Worm (Caenorhabditis elegans) whole organism, early embryonic: ENCODE data around the gene F16G10.1.

Experiments
- B0310.2 ChIP-seq: sonication (generic microtip); optimal IDR thresholded peaks from 2 replicates; lab custom pipeline; 2016; ENCODE audit warnings: mild to moderate bottlenecking, missing genetic modification characterization, missing compliant biosample characterization
- F13C5.2 ChIP-seq: sonication (generic microtip); optimal IDR thresholded peaks from 2 replicates; lab custom pipeline; 2017; ENCODE audit warnings: mild to moderate bottlenecking, missing genetic modification characterization, inconsistent platforms, missing compliant biosample characterization
- aly-1 ChIP-seq: sonication (generic microtip); optimal IDR thresholded peaks from 2 replicates; lab custom pipeline; 2016; ENCODE audit warnings: missing genetic modification characterization, missing compliant biosample characterization
- ama-1 ChIP-seq: fragments of 150-350 bp; optimal IDR thresholded peaks from 2 replicates; lab custom pipeline; 2014
- ceh-13 ChIP-seq: fragments of 200-800 bp; sonication (Bioruptor generic); optimal IDR thresholded peaks from 2 replicates; lab custom pipeline; 2018; ENCODE audit warnings: mild to moderate bottlenecking, missing genetic modification characterization, missing compliant biosample characterization
- ceh-36 ChIP-seq: sonication (generic microtip); optimal IDR thresholded peaks from 2 replicates; lab custom pipeline; 2016; ENCODE audit warnings: missing genetic modification characterization, inconsistent platforms, missing compliant biosample characterization
- ets-7 ChIP-seq: sonication (generic microtip); optimal IDR thresholded peaks from 2 replicates; lab custom pipeline; 2016; ENCODE audit warnings: missing genotype, missing genetic modification characterization, missing compliant biosample characterization
- flt-1 ChIP-seq: fragments of 200-800 bp; sonication (Bioruptor generic); IDR thresholded peaks from 2 replicates; pipeline ENCODE4 v1.3.6; 2022; ENCODE audit warnings: missing genetic modification characterization, missing compliant biosample characterization
- hmbx-1 ChIP-seq: sonication (generic microtip); optimal IDR thresholded peaks from 2 replicates; lab custom pipeline; 2016; ENCODE audit warnings: mild to moderate bottlenecking, missing genetic modification characterization, missing compliant biosample characterization
- hmg-4 ChIP-seq: fragments of 200-800 bp; sonication (Bioruptor generic); optimal IDR thresholded peaks from 2 replicates; lab custom pipeline; 2018; ENCODE audit warnings: mild to moderate bottlenecking, missing genetic modification characterization, missing compliant biosample characterization
- hnd-1 ChIP-seq: sonication (generic microtip); optimal IDR thresholded peaks from 2 replicates; lab custom pipeline; 2016; ENCODE audit warnings: missing genetic modification characterization, missing compliant biosample characterization
- pes-1 ChIP-seq: fragments of 200-800 bp; sonication (Bioruptor generic); IDR thresholded peaks from 2 replicates; pipeline ENCODE4 v1.3.6; 2022; ENCODE audit warnings: missing genetic modification reagents, missing genetic modification characterization, missing compliant biosample characterization
- scrt-1 ChIP-seq: fragments of 200-800 bp; sonication (Bioruptor generic); IDR thresholded peaks from 2 replicates; pipeline ENCODE4 v1.3.6; 2022; ENCODE audit warnings: missing genetic modification characterization, missing compliant biosample characterization
- sea-1 ChIP-seq: fragments of 200-800 bp; sonication (Bioruptor generic); conservative IDR thresholded peaks from 2 replicates; pipeline ENCODE4 v1.3.6; 2022; ENCODE audit warnings: missing genetic modification characterization, missing compliant biosample characterization
- tbx-11 ChIP-seq: fragments of 200-800 bp; sonication (Bioruptor generic); IDR thresholded peaks from 2 replicates; pipeline ENCODE4 v1.3.6; 2022; ENCODE audit warnings: missing genetic modification characterization, missing compliant biosample characterization
- tbx-37 ChIP-seq: fragments of 200-800 bp; sonication (Bioruptor generic); conservative IDR thresholded peaks from 2 replicates; pipeline ENCODE4 v1.3.6; 2022; ENCODE audit warnings: missing genetic modification reagents, missing genetic modification characterization, missing compliant biosample characterization
- tra-4 ChIP-seq: sonication (generic microtip); optimal IDR thresholded peaks from 2 replicates; lab custom pipeline; 2017; ENCODE audit warnings: missing genetic modification characterization, missing compliant biosample characterization

Gene F16G10.1

DNA sequence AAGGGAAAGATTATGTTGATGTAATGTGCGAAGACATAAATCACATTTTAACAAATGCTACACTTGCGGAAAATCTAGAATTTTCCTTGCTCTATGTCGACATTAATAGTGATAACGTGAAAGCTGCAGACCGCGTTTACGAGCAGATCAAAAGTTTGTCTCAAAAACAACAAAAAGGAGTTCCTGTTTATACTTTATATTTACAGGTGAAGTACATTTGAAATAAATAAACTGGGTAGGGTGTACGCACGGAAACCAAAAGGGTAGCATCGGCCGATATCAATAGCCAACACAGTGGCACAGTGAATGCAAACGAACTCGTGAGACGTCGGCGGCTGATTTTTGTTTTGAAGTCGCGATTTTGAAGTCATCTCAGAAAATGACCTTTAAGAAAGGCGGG is 18.3 kb downstream of the F16G10.1 start:
- TF ChIP-seq hmg-4 (GFP tag; lab: Kevin White, UChicago) (no peak), ama-1 (lab: Kevin White, UChicago) (no peak), scrt-1 (GFP tag; lab: Robert Waterston, UW) (no peak)

DNA sequence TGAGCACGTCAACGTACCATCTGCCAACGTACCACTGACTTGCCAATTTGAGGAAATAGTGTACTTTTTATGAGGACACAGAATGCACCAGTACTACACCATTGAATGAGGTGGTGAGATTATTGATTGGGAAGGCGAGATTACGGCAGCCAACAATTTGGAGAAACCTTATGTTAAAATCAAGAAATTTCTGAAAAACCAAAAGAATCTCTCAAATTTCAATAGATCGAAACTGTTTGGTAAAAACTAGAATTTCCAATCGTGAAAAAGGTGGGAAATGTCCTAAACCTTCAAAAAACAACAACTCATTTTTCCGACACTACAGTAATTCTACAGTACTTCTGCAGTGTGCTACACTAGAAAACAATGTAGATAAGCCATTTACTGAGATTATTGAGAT is 27.9 kb downstream of the F16G10.1 start, which contains the start of gene ceh-86:
Gene ceh-86 (minus strand): TSS at position 101 of the 400 bp plus-strand sequence.
- TF ChIP-seq B0310.2 (tag; lab: Kevin White, UChicago) (no peak), ets-7 (tag; lab: Kevin White, UChicago) (no peak), ceh-36 (no peak), tra-4 (no peak), tbx-37 (GFP tag; lab: Robert Waterston, UW) (no peak), hmbx-1 (tag; lab: Kevin White, UChicago) (no peak), scrt-1 (GFP tag; lab: Robert Waterston, UW) (no peak), aly-1 (no peak), sea-1 (GFP tag; lab: Robert Waterston, UW) (no peak), F13C5.2 (tag; lab: Kevin White, UChicago) (no peak), hmg-4 (GFP tag; lab: Kevin White, UChicago) (no peak)

DNA sequence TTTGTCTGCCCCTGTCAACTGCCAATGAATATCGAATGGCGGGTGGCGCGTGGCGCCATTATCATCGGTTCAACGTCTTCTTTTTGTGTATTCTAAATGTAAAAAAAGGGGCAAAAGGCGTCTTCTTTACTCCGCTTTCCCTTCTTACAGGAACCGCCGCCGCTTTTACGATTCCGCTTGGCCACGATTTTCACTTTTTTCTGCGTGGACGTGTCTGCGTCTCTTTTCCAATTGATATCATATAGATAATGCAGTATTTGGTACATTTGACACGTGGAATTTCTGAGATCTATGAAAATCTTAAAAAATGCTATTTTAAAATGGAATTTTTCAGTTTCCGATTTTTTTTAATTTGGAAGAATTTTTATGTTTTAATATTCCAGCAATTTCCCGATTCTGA is 31.5 kb downstream of the F16G10.1 start:
- no peak for TF ChIP-seq hmbx-1 (tag; lab: Kevin White, UChicago)
- no peak for TF ChIP-seq pes-1 (GFP tag; lab: Robert Waterston, UW)
- TF ChIP-seq ama-1 (lab: Kevin White, UChicago): no peak

DNA sequence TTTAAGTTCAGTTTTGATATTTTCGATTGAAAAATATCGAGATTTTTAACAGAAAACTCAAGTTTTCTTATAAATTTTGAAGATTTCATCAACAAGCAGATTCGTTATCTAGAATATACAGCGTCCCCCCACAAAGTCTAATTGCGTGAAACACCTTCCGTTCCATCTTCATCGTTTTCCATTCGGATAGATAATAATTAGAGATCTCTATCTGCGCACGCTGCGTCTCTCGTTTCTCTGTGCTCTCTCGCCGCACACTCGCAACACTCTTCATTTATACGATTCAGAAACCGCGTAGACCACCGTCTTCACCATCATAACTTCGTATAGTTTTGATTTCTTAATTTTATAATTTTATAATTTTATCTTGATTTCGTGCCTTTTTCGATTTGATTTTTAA is 32.7 kb downstream of the F16G10.1 start:
- TF ChIP-seq ceh-13 (GFP tag; lab: Kevin White, UChicago) (no peak), hmg-4 (GFP tag; lab: Kevin White, UChicago) (no peak), flt-1 (GFP tag; lab: Robert Waterston, UW) (no peak)

DNA sequence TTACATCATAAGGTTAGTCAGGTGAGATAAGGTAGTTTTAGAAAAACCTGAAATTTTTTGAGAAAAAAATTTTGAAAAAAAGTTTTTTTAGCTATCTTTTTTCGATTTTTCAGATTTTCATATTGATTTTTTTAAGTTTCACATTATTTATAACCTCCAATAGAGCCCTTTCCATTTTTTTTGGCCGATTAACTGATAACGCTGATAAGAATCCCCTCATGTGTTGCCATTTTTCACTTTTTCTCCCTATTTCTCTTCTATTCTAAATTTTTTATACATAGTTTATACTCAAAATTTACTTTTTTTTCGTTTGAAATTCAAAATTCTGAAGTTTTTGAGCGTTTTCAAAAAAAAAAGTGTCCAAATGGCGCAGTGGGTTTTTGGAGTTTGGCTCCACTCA is 34.1 kb downstream of the F16G10.1 start:
- TF ChIP-seq tra-4: no peak
- TF ChIP-seq aly-1: no peak
- TF ChIP-seq tbx-37 (GFP tag; lab: Robert Waterston, UW): no peak
- TF ChIP-seq sea-1 (GFP tag; lab: Robert Waterston, UW): no peak
- TF ChIP-seq F13C5.2 (tag; lab: Kevin White, UChicago): no peak
- no peak for TF ChIP-seq hmg-4 (GFP tag; lab: Kevin White, UChicago)
- no peak for TF ChIP-seq pes-1 (GFP tag; lab: Robert Waterston, UW)
- no peak for TF ChIP-seq ets-7 (tag; lab: Kevin White, UChicago)
- no peak for TF ChIP-seq ceh-13 (GFP tag; lab: Kevin White, UChicago)
- TF ChIP-seq B0310.2 (tag; lab: Kevin White, UChicago): no peak
- TF ChIP-seq tbx-11 (GFP tag; lab: Robert Waterston, UW): no peak
- no peak for TF ChIP-seq scrt-1 (GFP tag; lab: Robert Waterston, UW)
- no peak for TF ChIP-seq hnd-1
- TF ChIP-seq ama-1 (lab: Kevin White, UChicago): no peak
- TF ChIP-seq ceh-36: no peak
- no peak for TF ChIP-seq flt-1 (GFP tag; lab: Robert Waterston, UW)

DNA sequence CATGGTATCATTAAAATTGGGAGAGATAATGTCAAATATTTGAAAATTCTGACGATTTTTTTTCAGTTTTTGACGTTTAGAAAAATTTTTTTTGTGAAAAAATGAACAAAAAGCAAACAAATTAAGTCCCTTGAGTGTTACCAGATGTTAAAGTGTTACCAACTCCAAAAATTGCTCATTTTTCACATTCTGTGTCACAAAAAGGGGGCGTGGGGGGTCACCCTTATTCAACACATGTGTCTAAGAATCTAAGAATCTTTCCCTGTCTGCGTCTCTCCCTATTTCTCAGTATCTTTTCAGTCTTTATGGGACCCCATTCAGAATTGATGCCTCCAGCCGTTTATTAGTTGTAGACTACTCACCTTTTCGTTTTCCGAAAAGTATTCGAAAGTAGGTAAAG is 34.9 kb downstream of the F16G10.1 start:
- TF ChIP-seq tbx-37 (GFP tag; lab: Robert Waterston, UW) (no peak), flt-1 (GFP tag; lab: Robert Waterston, UW) (no peak), tra-4 (no peak), tbx-11 (GFP tag; lab: Robert Waterston, UW) (no peak), scrt-1 (GFP tag; lab: Robert Waterston, UW) (no peak), F13C5.2 (tag; lab: Kevin White, UChicago) (no peak), B0310.2 (tag; lab: Kevin White, UChicago) (no peak), sea-1 (GFP tag; lab: Robert Waterston, UW) (no peak), hmbx-1 (tag; lab: Kevin White, UChicago) (no peak), ama-1 (lab: Kevin White, UChicago) (no peak), aly-1 (no peak), hmg-4 (GFP tag; lab: Kevin White, UChicago) (no peak), hnd-1 (no peak), ceh-36 (no peak), ceh-13 (GFP tag; lab: Kevin White, UChicago) (no peak), ets-7 (tag; lab: Kevin White, UChicago) (no peak), pes-1 (GFP tag; lab: Robert Waterston, UW) (no peak)

DNA sequence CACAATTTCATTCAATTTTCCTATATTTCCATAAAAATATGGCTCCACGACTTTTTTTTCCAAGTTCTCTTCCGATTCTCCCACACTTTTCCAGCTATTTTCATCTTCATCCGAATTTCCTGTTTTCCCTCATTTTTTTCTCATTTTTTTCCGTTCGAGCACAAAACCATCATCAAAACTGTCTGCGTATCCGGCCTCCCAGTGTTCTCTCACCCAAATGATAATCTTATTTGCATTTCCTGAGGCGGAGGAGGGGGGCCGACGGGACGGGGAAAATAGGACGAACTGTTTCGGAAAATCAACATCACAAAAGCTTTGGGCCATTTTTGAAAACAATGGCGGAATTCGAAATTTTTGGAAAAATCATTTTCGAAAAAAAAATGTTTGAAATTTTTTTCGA is 36.2 kb downstream of the F16G10.1 start:
- TF ChIP-seq B0310.2 (tag; lab: Kevin White, UChicago) (no peak), scrt-1 (GFP tag; lab: Robert Waterston, UW) (no peak), hnd-1 (no peak), hmg-4 (GFP tag; lab: Kevin White, UChicago) (no peak), tra-4 (no peak), hmbx-1 (tag; lab: Kevin White, UChicago) (no peak), tbx-37 (GFP tag; lab: Robert Waterston, UW) (no peak), ceh-36 (no peak), pes-1 (GFP tag; lab: Robert Waterston, UW) (no peak), sea-1 (GFP tag; lab: Robert Waterston, UW) (no peak), ets-7 (tag; lab: Kevin White, UChicago) (no peak)

DNA sequence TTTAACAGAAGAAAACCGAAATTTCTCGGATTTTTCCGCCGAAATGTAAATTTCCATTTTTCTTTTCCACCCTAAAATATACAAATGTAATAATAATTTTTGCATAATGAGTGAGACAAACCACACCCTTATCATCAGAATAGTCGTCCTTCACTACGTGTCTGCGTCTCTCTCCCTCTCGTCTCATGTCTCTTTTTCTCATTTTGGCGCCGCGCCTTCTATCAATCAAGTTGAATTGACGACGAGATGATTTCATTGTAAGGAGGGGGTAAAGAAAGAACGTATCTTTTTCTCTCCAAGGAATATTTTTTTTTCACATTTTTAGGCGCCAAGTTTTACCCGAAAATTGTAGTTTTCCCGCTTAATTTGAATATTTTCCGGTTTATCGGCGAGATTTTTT is 38.2 kb downstream of the F16G10.1 start:
- TF ChIP-seq hmg-4 (GFP tag; lab: Kevin White, UChicago) (no peak), tra-4 (no peak), ama-1 (lab: Kevin White, UChicago) (no peak), B0310.2 (tag; lab: Kevin White, UChicago) (no peak), ceh-36 (no peak), flt-1 (GFP tag; lab: Robert Waterston, UW) (no peak), ceh-13 (GFP tag; lab: Kevin White, UChicago) (no peak)
